Worm (Caenorhabditis elegans): Measurements from ENCODE around the gene R02F11.11.

DNA sequence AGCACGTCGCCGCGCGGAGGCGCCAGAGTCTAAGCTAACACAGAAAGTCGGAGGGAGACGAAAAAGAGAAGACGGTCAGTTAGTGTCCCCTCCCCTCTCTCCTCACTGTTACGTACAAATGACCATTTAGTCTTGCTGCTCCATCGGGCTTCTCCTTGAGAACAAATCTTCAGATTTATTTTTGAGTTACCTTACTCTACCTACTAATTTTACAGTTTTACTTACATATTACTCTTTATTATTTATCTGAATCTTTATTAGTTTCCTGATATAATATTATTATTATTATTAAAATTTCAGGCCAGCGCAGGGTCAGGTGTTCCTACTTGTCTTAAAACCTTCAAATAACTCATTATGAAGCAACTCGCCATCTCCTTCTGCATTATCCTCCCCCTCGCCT lies 9.1 kb downstream of the R02F11.11 start, which contains the start of gene R02F11.1:
- TF ChIP-seq ceh-16 (tag; optimal IDR thresholded peaks at IDR 0.05) (no peak), ama-1 (optimal IDR thresholded peaks at IDR 0.05) (no peak), peb-1 (tag; optimal IDR thresholded peaks at IDR 0.05) (no peak), lin-13 (GFP tag; optimal IDR thresholded peaks at IDR 0.05) (no peak)
